Fruit fly (Drosophila melanogaster) whole organism, prepupa: ENCODE data around the gene Gnpnat.
A peak's percentile ranks its signal among the peaks of the same experiment; 100 is the strongest.

ENCODE experiments used
- CG10631 ChIP-seq: fragments of 200-800 bp; sonication (Bioruptor generic); optimal IDR thresholded peaks from 2 replicates; lab custom pipeline; 2016; ENCODE audit warnings: missing biosample characterization, missing genetic modification characterization
- CG11294 ChIP-seq: fragments of 200-800 bp; sonication (Bioruptor generic); IDR thresholded peaks from 2 replicates; pipeline ENCODE4 v1.3.6; 2022; ENCODE audit warnings: missing biosample characterization, missing genetic modification characterization
- CG11762 ChIP-seq: fragments of 200-800 bp; sonication (Bioruptor generic); optimal IDR thresholded peaks from 3 replicates; lab custom pipeline; 2016; ENCODE audit warnings: missing biosample characterization, missing genetic modification characterization; ENCODE audit not compliant: insufficient read depth
- CG11902 ChIP-seq: fragments of 200-800 bp; sonication (Bioruptor generic); optimal IDR thresholded peaks from 3 replicates; lab custom pipeline; 2016; ENCODE audit warnings: missing biosample characterization, missing genetic modification characterization
- CG15336 ChIP-seq: fragments of 200-800 bp; sonication (Bioruptor generic); IDR thresholded peaks from 2 replicates; pipeline ENCODE4 v1.3.6; 2022; ENCODE audit warnings: missing biosample characterization, missing genetic modification characterization
- CG16779 ChIP-seq: fragments of 200-800 bp; sonication (Bioruptor generic); optimal IDR thresholded peaks from 3 replicates; lab custom pipeline; 2017; ENCODE audit warnings: missing biosample characterization, mild to moderate bottlenecking, missing genetic modification characterization
- CG3032 ChIP-seq: fragments of 200-800 bp; optimal IDR thresholded peaks from 2 replicates; lab custom pipeline; 2019; ENCODE audit warnings: missing biosample characterization, mild to moderate bottlenecking, missing genetic modification characterization, moderate library complexity
- CG31627 ChIP-seq: fragments of 200-800 bp; sonication (Bioruptor generic); optimal IDR thresholded peaks from 3 replicates; lab custom pipeline; 2016; ENCODE audit warnings: missing biosample characterization, missing genetic modification characterization
- CG32006 ChIP-seq: fragments of 200-800 bp; sonication (Bioruptor generic); optimal IDR thresholded peaks from 3 replicates; lab custom pipeline; 2017; ENCODE audit warnings: missing biosample characterization, mild to moderate bottlenecking, missing genetic modification characterization
- CG34406 ChIP-seq: fragments of 200-800 bp; sonication (Bioruptor generic); optimal IDR thresholded peaks from 3 replicates; lab custom pipeline; 2016; ENCODE audit warnings: missing biosample characterization, missing genetic modification characterization
- CG3919 ChIP-seq: fragments of 200-800 bp; sonication (Bioruptor generic); optimal IDR thresholded peaks from 3 replicates; lab custom pipeline; 2016; ENCODE audit warnings: missing biosample characterization, missing genetic modification characterization
- CG4318 ChIP-seq: fragments of 200-800 bp; sonication (Bioruptor generic); optimal IDR thresholded peaks from 3 replicates; lab custom pipeline; 2017; ENCODE audit warnings: missing biosample characterization, mild to moderate bottlenecking, missing genetic modification characterization
- CG6163 ChIP-seq: fragments of 200-800 bp; sonication (Bioruptor generic); IDR thresholded peaks from 3 replicates; pipeline ENCODE4 v1.3.6; 2022; ENCODE audit warnings: missing biosample characterization, missing genetic modification characterization
- CG6792 ChIP-seq: fragments of 200-800 bp; sonication (Bioruptor generic); optimal IDR thresholded peaks from 3 replicates; lab custom pipeline; 2016; ENCODE audit warnings: missing biosample characterization, missing genetic modification characterization
- CG6808 ChIP-seq: fragments of 200-800 bp; sonication (Bioruptor generic); optimal IDR thresholded peaks from 3 replicates; lab custom pipeline; 2017; ENCODE audit warnings: missing biosample characterization, missing genetic modification characterization, mild to moderate bottlenecking, moderate library complexity, missing genetic modification reagents
- CG6854 ChIP-seq: fragments of 200-800 bp; sonication (Bioruptor generic); optimal IDR thresholded peaks from 2 replicates; lab custom pipeline; 2017; ENCODE audit warnings: missing biosample characterization, mild to moderate bottlenecking, missing genetic modification characterization
- CG7368 ChIP-seq: fragments of 200-800 bp; sonication (Bioruptor generic); optimal IDR thresholded peaks from 3 replicates; lab custom pipeline; 2016; ENCODE audit warnings: missing biosample characterization, missing genetic modification characterization
- CG8319 ChIP-seq: fragments of 200-800 bp; sonication (Bioruptor generic); optimal IDR thresholded peaks from 3 replicates; lab custom pipeline; 2016; ENCODE audit warnings: missing biosample characterization, missing genetic modification characterization
- CG9139 ChIP-seq: fragments of 200-800 bp; sonication (Bioruptor generic); optimal IDR thresholded peaks from 3 replicates; lab custom pipeline; 2017; ENCODE audit warnings: missing biosample characterization, mild to moderate bottlenecking, missing genetic modification characterization
- Eip75B ChIP-seq: fragments of 200-800 bp; sonication (Bioruptor generic); optimal IDR thresholded peaks from 3 replicates; lab custom pipeline; 2016; ENCODE audit warnings: missing biosample characterization, missing genetic modification characterization
- Eip93F ChIP-seq: fragments of 200-800 bp; sonication (Bioruptor generic); optimal IDR thresholded peaks from 2 replicates; lab custom pipeline; 2016; ENCODE audit warnings: missing biosample characterization, mild to moderate bottlenecking, missing genetic modification characterization
- Ets21C ChIP-seq: fragments of 200-800 bp; sonication (Bioruptor generic); optimal IDR thresholded peaks from 3 replicates; lab custom pipeline; 2016; ENCODE audit warnings: missing biosample characterization, missing genetic modification characterization
- Ets96B ChIP-seq: fragments of 200-800 bp; optimal IDR thresholded peaks from 2 replicates; lab custom pipeline; 2019; ENCODE audit warnings: missing biosample characterization, mild to moderate bottlenecking, missing genetic modification characterization, moderate library complexity
- Hr39 ChIP-seq: fragments of 200-800 bp; sonication (Bioruptor generic); optimal IDR thresholded peaks from 2 replicates; lab custom pipeline; 2016; ENCODE audit warnings: missing biosample characterization, missing genetic modification characterization
- Hr4 ChIP-seq: fragments of 200-800 bp; sonication (Bioruptor generic); optimal IDR thresholded peaks from 3 replicates; lab custom pipeline; 2016; ENCODE audit warnings: missing biosample characterization, missing genetic modification characterization
- OdsH ChIP-seq: fragments of 200-800 bp; sonication (Bioruptor generic); optimal IDR thresholded peaks from 3 replicates; lab custom pipeline; 2016; ENCODE audit warnings: missing biosample characterization, missing genetic modification characterization
- Smox ChIP-seq: fragments of 200-800 bp; sonication (Bioruptor generic); optimal IDR thresholded peaks from 3 replicates; lab custom pipeline; 2016; ENCODE audit warnings: missing biosample characterization, missing genetic modification characterization
- Sox102F ChIP-seq: fragments of 200-800 bp; sonication (Bioruptor generic); optimal IDR thresholded peaks from 2 replicates; lab custom pipeline; 2016; ENCODE audit warnings: missing biosample characterization, mild to moderate bottlenecking, missing genetic modification characterization
- Sox15 ChIP-seq: fragments of 200-800 bp; sonication (Bioruptor generic); optimal IDR thresholded peaks from 3 replicates; lab custom pipeline; 2016; ENCODE audit warnings: missing biosample characterization, missing genetic modification characterization
- achi ChIP-seq: fragments of 200-800 bp; sonication (Bioruptor generic); optimal IDR thresholded peaks from 3 replicates; lab custom pipeline; 2016; ENCODE audit warnings: missing biosample characterization, missing genetic modification characterization
- acj6 ChIP-seq: fragments of 200-800 bp; sonication (Bioruptor generic); optimal IDR thresholded peaks from 3 replicates; lab custom pipeline; 2016; ENCODE audit warnings: missing biosample characterization, missing genetic modification characterization
- cyc ChIP-seq: fragments of 200-800 bp; sonication (Bioruptor generic); optimal IDR thresholded peaks from 3 replicates; lab custom pipeline; 2016; ENCODE audit warnings: missing biosample characterization, missing genetic modification characterization
- dac ChIP-seq: fragments of 200-800 bp; sonication (Bioruptor generic); optimal IDR thresholded peaks from 2 replicates; lab custom pipeline; 2017; ENCODE audit warnings: missing biosample characterization, mild to moderate bottlenecking, missing genetic modification characterization
- dsx ChIP-seq: fragments of 200-800 bp; optimal IDR thresholded peaks from 3 replicates; lab custom pipeline; 2019; ENCODE audit warnings: missing biosample characterization, mild to moderate bottlenecking, missing genetic modification characterization, moderate library complexity; ENCODE audit not compliant: poor library complexity, severe bottlenecking
- eg ChIP-seq: fragments of 200-800 bp; sonication (Bioruptor generic); IDR thresholded peaks from 3 replicates; pipeline ENCODE4 v1.3.6; 2022; ENCODE audit warnings: missing biosample characterization, missing genetic modification characterization
- esn ChIP-seq: fragments of 200-800 bp; sonication (Bioruptor generic); optimal IDR thresholded peaks from 2 replicates; lab custom pipeline; 2016; ENCODE audit warnings: missing biosample characterization, mild to moderate bottlenecking, missing genetic modification characterization, moderate library complexity
- fd59A ChIP-seq: fragments of 200-800 bp; sonication (Bioruptor generic); optimal IDR thresholded peaks from 2 replicates; lab custom pipeline; 2017; ENCODE audit warnings: missing biosample characterization, mild to moderate bottlenecking, missing genetic modification characterization, missing genetic modification reagents
- fd85E ChIP-seq: fragments of 200-800 bp; sonication (Bioruptor generic); optimal IDR thresholded peaks from 3 replicates; lab custom pipeline; 2016; ENCODE audit warnings: missing biosample characterization, missing genetic modification characterization
- fkh ChIP-seq: fragments of 200-800 bp; sonication (Bioruptor generic); optimal IDR thresholded peaks from 3 replicates; lab custom pipeline; 2017; ENCODE audit warnings: missing biosample characterization, mild to moderate bottlenecking, missing genetic modification characterization, moderate library complexity
- lz ChIP-seq: fragments of 200-800 bp; sonication (Bioruptor generic); optimal IDR thresholded peaks from 3 replicates; lab custom pipeline; 2016; ENCODE audit warnings: missing biosample characterization, missing genetic modification characterization
- net ChIP-seq: fragments of 200-800 bp; sonication (Bioruptor generic); optimal IDR thresholded peaks from 3 replicates; lab custom pipeline; 2016; ENCODE audit warnings: missing biosample characterization, missing genetic modification characterization
- pdm3 ChIP-seq: fragments of 200-800 bp; sonication (Bioruptor generic); optimal IDR thresholded peaks from 3 replicates; lab custom pipeline; 2016; ENCODE audit warnings: missing biosample characterization, missing genetic modification characterization
- salr ChIP-seq, 2 experiments: fragments of 200-800 bp; sonication (Bioruptor generic); optimal IDR thresholded peaks; 3 replicates each; lab custom pipeline; 2016 to 2018; ENCODE audit warnings: missing biosample characterization in 2 of 2, missing genetic modification characterization in 2 of 2, mild to moderate bottlenecking in 1 of 2
- spab ChIP-seq: fragments of 200-800 bp; sonication (Bioruptor generic); optimal IDR thresholded peaks from 2 replicates; lab custom pipeline; 2017; ENCODE audit warnings: missing biosample characterization, mild to moderate bottlenecking, missing genetic modification characterization, missing genetic modification reagents
- ss ChIP-seq, 2 experiments: fragments of 200-800 bp; sonication (Bioruptor generic); optimal IDR thresholded peaks; 2 replicates in 1 of 2; 3 replicates in 1 of 2; lab custom pipeline; 2017 to 2018; ENCODE audit warnings: mild to moderate bottlenecking in 2 of 2, missing biosample characterization in 2 of 2, missing genetic modification characterization in 2 of 2, moderate library complexity in 1 of 2
- svp ChIP-seq: fragments of 200-800 bp; sonication (Bioruptor generic); peaks from one replicate; lab custom pipeline; 2016; ENCODE audit warnings: missing biosample characterization, missing genetic modification characterization
- topi ChIP-seq: fragments of 200-800 bp; sonication (Bioruptor generic); optimal IDR thresholded peaks from 3 replicates; lab custom pipeline; 2016; ENCODE audit warnings: missing biosample characterization, missing genetic modification characterization
- vri ChIP-seq: fragments of 200-800 bp; sonication (Bioruptor generic); optimal IDR thresholded peaks from 3 replicates; lab custom pipeline; 2016; ENCODE audit warnings: missing biosample characterization, mild to moderate bottlenecking, missing genetic modification characterization

Gene Gnpnat

dm6 chr3R:29716782-29717317 is 21.2 kb upstream of the Gnpnat start, which contains the start of gene Obp99b (continued):
- TF ChIP-seq Ets96B (peak; percentile 50), dsx (GFP tag; lab: Kevin White, UChicago) (peak; percentile 34), CG6163 (GFP tag; lab: Robert Waterston, UW) (peak; percentile 80), CG31627 (peak; percentile 58), OdsH (peak; percentile 79), esn (GFP tag; lab: Kevin White, UChicago) (peak; percentile 69), net (GFP tag; lab: Kevin White, UChicago) (peak; percentile 80), CG6792 (GFP tag; lab: Kevin White, UChicago) (peak; percentile 44)

DNA sequence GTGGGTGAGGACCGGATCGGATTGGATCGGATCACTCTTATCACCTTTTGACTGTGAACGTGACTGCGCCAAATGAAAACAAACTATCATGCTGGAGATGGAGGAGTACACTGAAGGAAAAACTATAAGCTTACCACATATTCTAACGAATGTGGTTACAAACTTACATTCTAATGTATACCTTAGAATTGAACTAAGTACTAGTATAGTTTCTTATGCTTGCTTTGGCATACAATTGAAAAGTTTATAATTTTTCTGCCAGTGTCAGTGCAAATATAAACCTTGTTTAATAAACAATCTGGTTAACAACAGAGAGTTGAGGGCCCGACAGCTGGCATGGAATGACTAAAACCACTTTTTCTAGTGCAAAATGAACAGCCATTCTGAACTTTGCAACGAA is 20.6 kb upstream of the Gnpnat start:
- TF ChIP-seq Ets96B (no peak), CG4318 (GFP tag; lab: Kevin White, UChicago) (peak; percentile 55), Eip75B (no peak), CG6792 (GFP tag; lab: Kevin White, UChicago) (no peak), salr (GFP tag; optimal IDR thresholded peaks at IDR 0.05; lab: Kevin White, UChicago) (no peak), dsx (GFP tag; lab: Kevin White, UChicago) (no peak), Sox15 (GFP tag; lab: Kevin White, UChicago) (no peak), CG6854 (GFP tag; lab: Kevin White, UChicago) (no peak), CG16779 (tag; lab: Kevin White, UChicago) (no peak), fd85E (GFP tag; lab: Kevin White, UChicago) (no peak), esn (GFP tag; lab: Kevin White, UChicago) (no peak), CG7368 (GFP tag; lab: Kevin White, UChicago) (no peak), CG11294 (peak; percentile 33; the same call in 1 of the 2 replicates), CG8319 (no peak), acj6 (GFP tag; lab: Kevin White, UChicago) (no peak), CG9139 (GFP tag; lab: Kevin White, UChicago) (no peak), lz (GFP tag; lab: Kevin White, UChicago) (no peak), CG32006 (GFP tag; lab: Kevin White, UChicago) (peak; percentile 47), topi (GFP tag; lab: Kevin White, UChicago) (peak; percentile 6), eg (GFP tag; lab: Robert Waterston, UW) (peak; percentile 76), fd59A (no peak), Smox (GFP tag; lab: Kevin White, UChicago) (no peak), CG3919 (GFP tag; lab: Kevin White, UChicago) (peak; percentile 6), spab (GFP tag; lab: Kevin White, UChicago) (no peak), CG3032 (peak; percentile 4), cyc (GFP tag; lab: Kevin White, UChicago) (no peak), CG31627 (no peak), CG11762 (GFP tag; lab: Kevin White, UChicago) (no peak), CG34406 (no peak), CG10631 (GFP tag; lab: Kevin White, UChicago) (no peak), fkh (GFP tag; lab: Kevin White, UChicago) (peak; percentile 22), Ets21C (GFP tag; lab: Kevin White, UChicago) (no peak), svp (no peak), Hr4 (GFP tag; lab: Kevin White, UChicago) (peak; percentile 72), dac (peak; percentile 27), CG11902 (GFP tag; lab: Kevin White, UChicago) (no peak), CG6163 (GFP tag; lab: Robert Waterston, UW) (peak; percentile 45; the same call in 2 of the 3 replicates), OdsH (peak; percentile 24), Sox102F (GFP tag; lab: Kevin White, UChicago) (no peak), Eip93F (GFP tag; lab: Kevin White, UChicago) (no peak), CG6808 (no peak), CG15336 (GFP tag; lab: Robert Waterston, UW) (peak; percentile 63), pdm3 (GFP tag; lab: Kevin White, UChicago) (no peak), vri (GFP tag; lab: Kevin White, UChicago) (no peak), Hr39 (peak; percentile 4), ss (GFP tag; optimal IDR thresholded peaks at IDR 0.05; lab: Kevin White, UChicago) (no peak), achi (GFP tag; lab: Kevin White, UChicago) (peak; percentile 15)
